Worm (Caenorhabditis elegans): ENCODE results near the gene F40A3.6.

ce11 chrV:7870707-7871106, 23.0 kb downstream of the F40A3.6 start, which contains the start of gene nipi-4:
- TF ChIP-seq pqm-1 (tag; optimal IDR thresholded peaks at IDR 0.05) (no peak), nhr-20 (tag; optimal IDR thresholded peaks at IDR 0.05) (no peak), mep-1 (tag; optimal IDR thresholded peaks at IDR 0.05) (no peak), nhr-77 (tag; optimal IDR thresholded peaks at IDR 0.05) (no peak), nhr-11 (tag; optimal IDR thresholded peaks at IDR 0.05) (no peak), unc-30 (tag; optimal IDR thresholded peaks at IDR 0.05) (no peak), snpc-4 (tag; optimal IDR thresholded peaks at IDR 0.05) (no peak), F16B12.6 (tag; optimal IDR thresholded peaks at IDR 0.05) (no peak)
